1 worm cellular context compared by ENCODE assay signal in the genomic region with DNA sequence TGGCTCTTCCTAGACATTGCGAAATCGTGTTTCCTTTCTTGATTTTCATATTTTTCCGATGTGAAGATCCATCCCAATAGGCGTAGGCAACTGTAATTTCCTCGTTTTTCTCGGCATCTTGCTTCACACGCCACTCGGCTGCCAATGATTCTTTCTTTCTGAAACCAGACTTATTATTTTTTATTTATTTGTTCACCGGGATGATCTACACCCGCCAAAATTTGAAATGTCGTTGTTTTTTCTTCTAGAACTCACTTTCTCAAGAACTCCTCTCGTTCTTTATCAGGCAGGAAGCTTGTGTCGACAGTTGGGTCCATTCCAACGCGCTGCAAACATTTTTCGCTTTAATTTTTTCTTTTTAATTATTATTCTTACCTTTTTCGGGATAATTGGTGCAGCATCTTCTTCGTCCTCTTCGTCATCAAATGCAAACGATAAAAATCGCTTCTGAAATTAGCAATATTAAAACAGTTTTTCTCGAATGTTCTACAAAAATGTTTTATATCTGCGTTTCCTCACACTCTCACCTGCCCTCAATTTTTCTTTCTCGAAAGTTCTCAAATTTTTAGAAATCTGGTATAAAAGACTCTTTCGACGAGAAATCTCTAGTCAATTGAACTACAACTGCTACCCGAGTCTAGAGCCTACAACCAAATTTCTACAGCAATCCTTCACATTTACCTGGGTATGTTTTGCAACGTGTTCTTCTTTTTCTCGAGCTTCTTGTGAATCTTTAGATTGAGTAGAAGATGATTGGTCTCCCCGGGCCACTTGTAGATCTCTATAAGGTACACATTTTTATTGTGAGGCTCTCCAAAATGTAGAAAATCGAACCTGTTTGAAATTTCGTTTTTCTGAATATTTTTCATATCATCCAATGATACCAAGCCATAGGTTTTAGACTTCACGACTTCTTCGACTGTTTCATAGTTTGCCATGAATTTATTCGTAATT.
TF ChIP-seq lines count a peak whose summit lies in the region.

A gene (plus strand): TSS at position 560 of the 954 bp plus-strand sequence.

TF ChIP-seq in whole organism, L1 larva, 84 proteins besides CTCF, POLR2A, EP300 and RAD21 (continued from another document):
- no peak for TF ChIP-seq nhr-11 (tag; optimal IDR thresholded peaks at IDR 0.05; lab: Kevin White, UChicago)
- no peak for TF ChIP-seq xbp-1 (tag; optimal IDR thresholded peaks at IDR 0.05; lab: Kevin White, UChicago)
- no peak for TF ChIP-seq pax-3 (tag; optimal IDR thresholded peaks at IDR 0.05; lab: Kevin White, UChicago)
- TF ChIP-seq nhr-20 (tag; optimal IDR thresholded peaks at IDR 0.05; lab: Kevin White, UChicago): peak; percentile 8
- no peak for TF ChIP-seq fkh-10 (GFP tag; optimal IDR thresholded peaks at IDR 0.05; lab: Kevin White, UChicago)
- no peak for TF ChIP-seq egl-27 (tag; optimal IDR thresholded peaks at IDR 0.05; lab: Kevin White, UChicago)
- no peak for TF ChIP-seq sptf-1 (tag; optimal IDR thresholded peaks at IDR 0.05; lab: Kevin White, UChicago)
- TF ChIP-seq lir-3 (tag; optimal IDR thresholded peaks at IDR 0.05; lab: Kevin White, UChicago; ENCODE audit: poor library complexity): no peak
- TF ChIP-seq tbx-2 (tag; optimal IDR thresholded peaks at IDR 0.05; lab: Kevin White, UChicago): no peak
TF ChIP-seq in whole organism, L1 larva: peak in this region for 3.
